Worm (Caenorhabditis elegans) whole organism, late embryonic: ENCODE results near the gene del-10.

Experiments used
- K02D7.2 ChIP-seq: sonication (generic microtip); optimal IDR thresholded peaks from 2 replicates; lab custom pipeline; 2017; ENCODE audit warnings: mild to moderate bottlenecking, missing genetic modification characterization, missing compliant biosample characterization
- ama-1 ChIP-seq: fragments of 150-350 bp; optimal IDR thresholded peaks from 2 replicates; lab custom pipeline; 2014
- che-1 ChIP-seq: sonication (generic microtip); optimal IDR thresholded peaks from 2 replicates; lab custom pipeline; 2016; ENCODE audit warnings: mild to moderate bottlenecking, missing genetic modification characterization, missing compliant biosample characterization
- dve-1 ChIP-seq: sonication (generic microtip); optimal IDR thresholded peaks from 2 replicates; lab custom pipeline; 2017; ENCODE audit warnings: antibody characterized with exemption, mild to moderate bottlenecking, missing genetic modification characterization, missing compliant biosample characterization
- fax-1 ChIP-seq: sonication (generic microtip); optimal IDR thresholded peaks from 2 replicates; lab custom pipeline; 2016; ENCODE audit warnings: missing genotype, missing genetic modification characterization, missing compliant biosample characterization
- hlh-6 ChIP-seq: sonication (generic microtip); optimal IDR thresholded peaks from 2 replicates; lab custom pipeline; 2016; ENCODE audit warnings: missing genotype, missing genetic modification characterization, missing compliant biosample characterization
- lin-11 ChIP-seq: fragments of 200-800 bp; sonication (Bioruptor generic); optimal IDR thresholded peaks from 2 replicates; lab custom pipeline; 2018; ENCODE audit warnings: mild to moderate bottlenecking, missing genetic modification characterization, missing compliant biosample characterization
- madf-2 ChIP-seq: sonication (generic microtip); optimal IDR thresholded peaks from 2 replicates; lab custom pipeline; 2017; ENCODE audit warnings: missing genetic modification characterization, missing compliant biosample characterization
- odd-2 ChIP-seq: sonication (generic microtip); optimal IDR thresholded peaks from 2 replicates; lab custom pipeline; 2017; ENCODE audit warnings: antibody characterized with exemption, mild to moderate bottlenecking, missing genetic modification characterization, missing compliant biosample characterization
- pqm-1 ChIP-seq: sonication (generic microtip); optimal IDR thresholded peaks from 2 replicates; lab custom pipeline; 2016; ENCODE audit warnings: missing genetic modification characterization, missing compliant biosample characterization
- unc-55 ChIP-seq: sonication (generic microtip); optimal IDR thresholded peaks from 2 replicates; lab custom pipeline; 2017; ENCODE audit warnings: missing biosample characterization, missing genetic modification reagents, missing genetic modification characterization

DNA sequence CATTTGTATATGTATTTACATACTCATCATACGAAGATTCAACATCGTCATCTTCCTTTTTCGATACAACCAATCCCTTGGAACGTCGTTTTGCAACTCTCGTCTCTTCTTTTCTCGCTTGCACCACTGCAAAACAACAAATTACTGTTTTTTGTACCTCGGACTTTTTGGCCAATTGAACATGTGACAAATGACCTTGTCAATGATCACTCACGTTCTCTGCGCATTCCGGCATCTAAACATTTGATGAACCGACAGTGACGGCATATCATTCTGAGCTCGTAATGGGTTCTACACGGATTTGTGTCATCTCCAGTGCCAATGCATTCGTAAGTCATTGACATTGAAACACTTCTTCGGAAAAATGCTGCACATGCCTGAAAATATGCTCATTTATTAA lies 33.7 kb downstream of the del-10 start:
- TF ChIP-seq che-1 (tag; lab: Kevin White, UChicago): no peak
- TF ChIP-seq madf-2: no peak
- TF ChIP-seq fax-1: no peak
- no peak for TF ChIP-seq hlh-6 (tag; lab: Kevin White, UChicago)
- no peak for TF ChIP-seq ama-1 (lab: Kevin White, UChicago)
- no peak for TF ChIP-seq unc-55 (GFP tag; lab: Kevin White, UChicago)
- TF ChIP-seq pqm-1: no peak
- TF ChIP-seq odd-2 (tag; lab: Kevin White, UChicago): no peak
- no peak for TF ChIP-seq K02D7.2
- no peak for TF ChIP-seq dve-1 (tag; lab: Kevin White, UChicago)
- no peak for TF ChIP-seq lin-11 (tag; lab: Kevin White, UChicago)
